Worm (Caenorhabditis elegans): Measurements from ENCODE around the gene C29E4.9.

C29E4.9 gene

ce11 chrIII:7956965-7957364 is at the start of gene C29E4.9:
TSS of gene C29E4.9 (minus strand) at chrIII:7957065.
- TF ChIP-seq fos-1 (tag; optimal IDR thresholded peaks at IDR 0.05) (no peak), tbx-2 (tag; optimal IDR thresholded peaks at IDR 0.05) (no peak), ceh-16 (tag; optimal IDR thresholded peaks at IDR 0.05) (no peak), skn-1 (tag; optimal IDR thresholded peaks at IDR 0.05) (no peak), ama-1 (optimal IDR thresholded peaks at IDR 0.05) (no peak), nhr-11 (tag; optimal IDR thresholded peaks at IDR 0.05) (no peak), hmg-11 (tag; optimal IDR thresholded peaks at IDR 0.05) (no peak)

ce11 chrIII:8004091-8004490 is 47.2 kb upstream of the C29E4.9 start, which contains the start of gene C06G4.6:
TSS of gene C06G4.6 (plus strand) at chrIII:8004391.
- TF ChIP-seq nfya-1 (tag; optimal IDR thresholded peaks at IDR 0.05; ENCODE audit: insufficient read depth): no peak
- TF ChIP-seq nhr-25 (tag; optimal IDR thresholded peaks at IDR 0.05): no peak
- TF ChIP-seq eor-1 (tag; optimal IDR thresholded peaks at IDR 0.05): no peak
- TF ChIP-seq ceh-9 (tag; optimal IDR thresholded peaks at IDR 0.05): no peak
- no peak for TF ChIP-seq ceh-82 (tag; optimal IDR thresholded peaks at IDR 0.05)
- no peak for TF ChIP-seq lin-15B (tag; optimal IDR thresholded peaks at IDR 0.05)
- no peak for TF ChIP-seq egl-27 (tag; optimal IDR thresholded peaks at IDR 0.05)
- no peak for TF ChIP-seq nhr-67 (tag; optimal IDR thresholded peaks at IDR 0.05)
- no peak for TF ChIP-seq pqm-1 (tag; optimal IDR thresholded peaks at IDR 0.05)
- no peak for TF ChIP-seq ceh-28 (tag; optimal IDR thresholded peaks at IDR 0.05)
- no peak for TF ChIP-seq nhr-43 (tag; optimal IDR thresholded peaks at IDR 0.05; ENCODE audit: poor library complexity, severe bottlenecking)
- TF ChIP-seq fkh-2 (tag; optimal IDR thresholded peaks at IDR 0.05): no peak
- no peak for TF ChIP-seq elt-1 (tag; optimal IDR thresholded peaks at IDR 0.05)
- TF ChIP-seq nhr-77 (tag; optimal IDR thresholded peaks at IDR 0.05): no peak

DNA sequence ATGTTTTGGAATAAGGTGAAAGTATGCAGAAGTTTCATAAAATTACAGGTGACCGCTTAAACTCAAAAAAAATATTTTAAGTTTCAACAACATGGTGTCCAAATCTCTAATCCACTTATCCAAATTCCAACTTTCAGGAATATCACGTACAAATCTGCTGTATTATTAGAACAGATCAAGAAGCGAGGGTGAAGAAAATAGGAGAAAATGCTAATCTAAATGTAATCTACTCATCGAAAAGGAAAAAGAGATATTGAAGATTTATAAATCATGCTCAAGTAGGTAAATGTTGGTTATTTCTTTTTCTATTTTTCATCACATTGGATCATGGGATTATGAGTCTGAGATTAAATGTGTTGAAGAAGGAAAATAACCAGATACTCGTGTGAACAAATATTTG is 44.7 kb upstream of the C29E4.9 start:
- TF ChIP-seq snpc-4 (tag; optimal IDR thresholded peaks at IDR 0.05) (no peak), nfya-1 (tag; optimal IDR thresholded peaks at IDR 0.05; ENCODE audit: insufficient read depth) (no peak), pqm-1 (tag; optimal IDR thresholded peaks at IDR 0.05) (no peak), aly-2 (tag; optimal IDR thresholded peaks at IDR 0.05) (no peak), nhr-237 (tag; optimal IDR thresholded peaks at IDR 0.05) (no peak), mml-1 (tag; optimal IDR thresholded peaks at IDR 0.05) (no peak), nhr-12 (tag; optimal IDR thresholded peaks at IDR 0.05) (no peak), ztf-11 (tag; optimal IDR thresholded peaks at IDR 0.05) (no peak), nhr-25 (tag; optimal IDR thresholded peaks at IDR 0.05) (no peak), egl-5 (tag; optimal IDR thresholded peaks at IDR 0.05) (no peak), fos-1 (tag; optimal IDR thresholded peaks at IDR 0.05) (no peak), sea-2 (GFP tag; optimal IDR thresholded peaks at IDR 0.05) (no peak)

ce11 chrIII:7997447-7998046 is 40.7 kb upstream of the C29E4.9 start:
- TF ChIP-seq egl-27 (tag; optimal IDR thresholded peaks at IDR 0.05): no peak
- TF ChIP-seq tbx-2 (tag; optimal IDR thresholded peaks at IDR 0.05): no peak

- TF ChIP-seq elt-1 (tag; optimal IDR thresholded peaks at IDR 0.05) (no peak), aly-2 (tag; optimal IDR thresholded peaks at IDR 0.05) (no peak), nhr-67 (tag; optimal IDR thresholded peaks at IDR 0.05) (no peak), elt-3 (tag; optimal IDR thresholded peaks at IDR 0.05) (no peak), tbx-2 (tag; optimal IDR thresholded peaks at IDR 0.05) (no peak), nhr-77 (tag; optimal IDR thresholded peaks at IDR 0.05) (no peak), ceh-9 (tag; optimal IDR thresholded peaks at IDR 0.05) (no peak), ZK546.5 (tag; optimal IDR thresholded peaks at IDR 0.05) (no peak), ztf-4 (tag; optimal IDR thresholded peaks at IDR 0.05) (no peak), nhr-11 (tag; optimal IDR thresholded peaks at IDR 0.05) (no peak), ceh-82 (tag; optimal IDR thresholded peaks at IDR 0.05) (no peak), lin-39 (tag; optimal IDR thresholded peaks at IDR 0.05) (no peak), fkh-2 (tag; optimal IDR thresholded peaks at IDR 0.05) (no peak), sea-2 (GFP tag; optimal IDR thresholded peaks at IDR 0.05) (no peak), snpc-4 (tag; optimal IDR thresholded peaks at IDR 0.05) (no peak), lsy-12 (tag; optimal IDR thresholded peaks at IDR 0.05) (no peak), eor-1 (tag; optimal IDR thresholded peaks at IDR 0.05) (no peak)
Observed at ce11 chrIII:7996353-7996752, 39.5 kb upstream of the C29E4.9 start, which contains the start of gene npr-17. TSS of gene npr-17 (minus strand) at chrIII:7996453.

Data from whole organism, L3 larva.